Fruit fly (Drosophila melanogaster) whole organism, embryonic: ENCODE measurements around the gene RabX6.

ENCODE experiments used
- Aef1 ChIP-seq: fragments of 200-800 bp; sonication (Bioruptor generic); IDR thresholded peaks from 3 replicates; pipeline ENCODE4 v1.3.6; 2022; ENCODE audit warnings: missing biosample characterization, missing genetic modification characterization
- B-H1 ChIP-seq: fragments of 200-800 bp; sonication (Bioruptor generic); IDR thresholded peaks from 3 replicates; pipeline ENCODE4 v1.3.6; 2022; ENCODE audit warnings: missing biosample characterization, missing genetic modification characterization
- CG10209 ChIP-seq: fragments of 200-800 bp; sonication (Bioruptor generic); optimal IDR thresholded peaks from 3 replicates; lab custom pipeline; 2017; ENCODE audit warnings: missing biosample characterization, mild to moderate bottlenecking, missing genetic modification characterization, missing genetic modification reagents
- CG12391 ChIP-seq: fragments of 200-800 bp; sonication (Bioruptor generic); optimal IDR thresholded peaks from 3 replicates; lab custom pipeline; 2018; ENCODE audit warnings: missing biosample characterization, mild to moderate bottlenecking, missing genetic modification characterization, moderate library complexity
- CG12659 ChIP-seq: fragments of 200-800 bp; sonication (Bioruptor generic); optimal IDR thresholded peaks from 3 replicates; lab custom pipeline; 2017; ENCODE audit warnings: mild to moderate bottlenecking, missing biosample characterization, missing genetic modification reagents, missing genetic modification characterization
- CG15601 ChIP-seq: fragments of 200-800 bp; sonication (Bioruptor generic); optimal IDR thresholded peaks from 3 replicates; lab custom pipeline; 2019; ENCODE audit warnings: missing biosample characterization, mild to moderate bottlenecking, missing genetic modification characterization, moderate library complexity
- CG17912 ChIP-seq: fragments of 200-800 bp; sonication (Bioruptor generic); optimal IDR thresholded peaks from 2 replicates; lab custom pipeline; 2018; ENCODE audit warnings: missing biosample characterization, mild to moderate bottlenecking, missing genetic modification characterization
- CG2678 ChIP-seq: fragments of 200-800 bp; sonication (Bioruptor generic); optimal IDR thresholded peaks from 3 replicates; lab custom pipeline; 2019; ENCODE audit warnings: missing biosample characterization, mild to moderate bottlenecking, missing genetic modification characterization, moderate library complexity
- CG33213 ChIP-seq: fragments of 200-800 bp; sonication (Bioruptor generic); optimal IDR thresholded peaks from 3 replicates; lab custom pipeline; 2016; ENCODE audit warnings: missing biosample characterization, missing genetic modification characterization
- CG34224 ChIP-seq: fragments of 200-800 bp; sonication (Bioruptor generic); IDR thresholded peaks from 3 replicates; pipeline ENCODE4 v1.3.6; 2022; ENCODE audit warnings: missing biosample characterization, missing genetic modification characterization; ENCODE audit not compliant: partially characterized antibody
- CG42726 ChIP-seq: fragments of 200-800 bp; sonication (Bioruptor generic); IDR thresholded peaks from 2 replicates; pipeline ENCODE4 v1.3.6; 2022; ENCODE audit warnings: missing biosample characterization, missing genetic modification characterization; ENCODE audit not compliant: partially characterized antibody
- CG4404 ChIP-seq: fragments of 200-800 bp; sonication (Bioruptor generic); IDR thresholded peaks from 2 replicates; pipeline ENCODE4 v1.3.6; 2022; ENCODE audit warnings: missing biosample characterization, missing genetic modification characterization
- CG4707 ChIP-seq: fragments of 200-800 bp; sonication (Bioruptor generic); optimal IDR thresholded peaks from 2 replicates; lab custom pipeline; 2018; ENCODE audit warnings: missing biosample characterization, mild to moderate bottlenecking, missing genetic modification characterization, moderate library complexity
- CG5245 ChIP-seq: fragments of 200-800 bp; sonication (Bioruptor generic); optimal IDR thresholded peaks from 3 replicates; lab custom pipeline; 2016; ENCODE audit warnings: missing biosample characterization, missing genetic modification characterization
- CG8281 ChIP-seq: fragments of 200-800 bp; sonication (Bioruptor generic); optimal IDR thresholded peaks from 2 replicates; lab custom pipeline; 2018; ENCODE audit warnings: missing biosample characterization, mild to moderate bottlenecking, missing genetic modification characterization, moderate library complexity
- CG9727 ChIP-seq: fragments of 200-800 bp; sonication (Bioruptor generic); optimal IDR thresholded peaks from 3 replicates; lab custom pipeline; 2017; ENCODE audit warnings: missing biosample characterization, mild to moderate bottlenecking, missing genetic modification characterization
- Chrac-16 ChIP-seq: fragments of 200-800 bp; sonication (Bioruptor generic); optimal IDR thresholded peaks from 3 replicates; lab custom pipeline; 2016; ENCODE audit warnings: missing biosample characterization, missing genetic modification characterization
- Dad ChIP-seq: fragments of 200-800 bp; sonication (Bioruptor generic); optimal IDR thresholded peaks from 3 replicates; lab custom pipeline; 2016; ENCODE audit warnings: missing biosample characterization, missing genetic modification characterization
- Dfd ChIP-seq, 2 experiments: fragments of >200 bp; optimal IDR thresholded peaks; 2 replicates each; lab custom pipeline; 2017; ENCODE audit warnings: missing biosample characterization in 2 of 2, missing genetic modification characterization in 2 of 2
- GATAe ChIP-seq: fragments of 200-800 bp; sonication (Bioruptor generic); conservative IDR thresholded peaks from 2 replicates; pipeline ENCODE4 v1.3.6; 2022; ENCODE audit warnings: missing biosample characterization, missing genetic modification characterization
- Gsc ChIP-seq: fragments of 200-800 bp; sonication (Bioruptor generic); IDR thresholded peaks from 2 replicates; pipeline ENCODE4 v1.3.6; 2022; ENCODE audit warnings: missing biosample characterization, missing genetic modification characterization
- HLH4C ChIP-seq: fragments of 200-800 bp; sonication (Bioruptor generic); IDR thresholded peaks from 3 replicates; pipeline ENCODE4 v1.3.6; 2022; ENCODE audit warnings: missing biosample characterization, missing genetic modification characterization; ENCODE audit not compliant: partially characterized antibody
- HLH54F ChIP-seq: fragments of 200-800 bp; sonication (Bioruptor generic); optimal IDR thresholded peaks from 3 replicates; lab custom pipeline; 2016; ENCODE audit warnings: missing biosample characterization, missing genetic modification characterization
- Hand ChIP-seq: fragments of 200-800 bp; sonication (Bioruptor generic); optimal IDR thresholded peaks from 2 replicates; lab custom pipeline; 2017; ENCODE audit warnings: mild to moderate bottlenecking, missing biosample characterization, missing genetic modification reagents, missing genetic modification characterization
- Hr3 ChIP-seq: fragments of 200-800 bp; sonication (Bioruptor generic); optimal IDR thresholded peaks from 3 replicates; lab custom pipeline; 2016; ENCODE audit warnings: missing biosample characterization, missing genetic modification characterization
- Kr ChIP-seq: fragments of 200-800 bp; sonication (Bioruptor generic); optimal IDR thresholded peaks from 2 replicates; lab custom pipeline; 2017; ENCODE audit warnings: missing biosample characterization, mild to moderate bottlenecking, missing genetic modification characterization
- MBD-R2 ChIP-seq: fragments of 200-800 bp; sonication (Bioruptor generic); IDR thresholded peaks from 2 replicates; pipeline ENCODE4 v1.3.6; 2022; ENCODE audit warnings: missing biosample characterization, missing genetic modification characterization
- Mrtf ChIP-seq: fragments of 200-800 bp; sonication (Bioruptor generic); IDR thresholded peaks from 3 replicates; pipeline ENCODE4 v1.3.6; 2022; ENCODE audit warnings: missing biosample characterization, missing genetic modification characterization
- Rfx ChIP-seq: fragments of 200-800 bp; sonication (Bioruptor generic); IDR thresholded peaks from 2 replicates; pipeline ENCODE4 v1.3.6; 2022; ENCODE audit warnings: missing biosample characterization, missing genetic modification characterization
- Scr ChIP-seq: fragments of 200-800 bp; sonication (Bioruptor generic); IDR thresholded peaks from 2 replicates; pipeline ENCODE4 v1.3.6; 2022; ENCODE audit warnings: missing biosample characterization, missing genetic modification characterization; ENCODE audit not compliant: partially characterized antibody
- cg ChIP-seq: fragments of 200-800 bp; sonication (Bioruptor generic); optimal IDR thresholded peaks from 3 replicates; lab custom pipeline; 2019; ENCODE audit warnings: missing biosample characterization, mild to moderate bottlenecking, missing genetic modification characterization, moderate library complexity
- crol ChIP-seq: fragments of 200-800 bp; sonication (Bioruptor generic); IDR thresholded peaks from 2 replicates; pipeline ENCODE4 v1.3.6; 2022; ENCODE audit warnings: missing biosample characterization, missing genetic modification characterization
- dmrt99B ChIP-seq: fragments of 200-800 bp; sonication (Bioruptor generic); optimal IDR thresholded peaks from 2 replicates; lab custom pipeline; 2018; ENCODE audit warnings: missing biosample characterization, mild to moderate bottlenecking, missing genetic modification characterization, moderate library complexity
- dpn ChIP-seq, 2 experiments: fragments of 200-800 bp; sonication (Bioruptor generic); optimal IDR thresholded peaks; 3 replicates each; lab custom pipeline; 2016; ENCODE audit warnings: missing biosample characterization in 2 of 2, missing genetic modification characterization in 2 of 2
- ems ChIP-seq: fragments of 200-800 bp; sonication (Bioruptor generic); optimal IDR thresholded peaks from 3 replicates; lab custom pipeline; 2016; ENCODE audit warnings: missing biosample characterization, missing genetic modification characterization
- fd3F ChIP-seq: fragments of 200-800 bp; sonication (Bioruptor generic); optimal IDR thresholded peaks from 2 replicates; lab custom pipeline; 2018; ENCODE audit warnings: missing biosample characterization, mild to moderate bottlenecking, missing genetic modification characterization, moderate library complexity
- gro ChIP-seq: fragments of 200-800 bp; sonication (Bioruptor generic); optimal IDR thresholded peaks from 2 replicates; lab custom pipeline; 2016; ENCODE audit warnings: missing biosample characterization, missing genetic modification characterization
- jumu ChIP-seq: fragments of 200-800 bp; sonication (Bioruptor generic); optimal IDR thresholded peaks from 3 replicates; lab custom pipeline; 2016; ENCODE audit warnings: missing biosample characterization, missing genetic modification characterization
- lola ChIP-seq, 3 experiments: fragments of >200 bp in 2 of 3; fragments of 200-800 bp in 1 of 3; sonication (Bioruptor generic) in 1 of 3; optimal IDR thresholded peaks; 2 replicates each; lab custom pipeline; 2017 to 2019; ENCODE audit warnings: missing biosample characterization in 3 of 3, missing genetic modification characterization in 3 of 3, mild to moderate bottlenecking in 1 of 3, moderate library complexity in 1 of 3
- mam ChIP-seq: fragments of 200-800 bp; sonication (Bioruptor generic); optimal IDR thresholded peaks from 3 replicates; lab custom pipeline; 2016; ENCODE audit warnings: missing biosample characterization, missing genetic modification characterization
- nerfin-2 ChIP-seq: fragments of 200-800 bp; sonication (Bioruptor generic); IDR thresholded peaks from 2 replicates; pipeline ENCODE4 v1.3.6; 2022; ENCODE audit warnings: missing biosample characterization, missing genetic modification characterization; ENCODE audit not compliant: partially characterized antibody
- otp ChIP-seq: fragments of 200-800 bp; sonication (Bioruptor generic); IDR thresholded peaks from 3 replicates; pipeline ENCODE4, ENCODE4 v1.3.6; 2022; ENCODE audit warnings: missing biosample characterization, missing genetic modification characterization
- schlank ChIP-seq: fragments of 200-800 bp; sonication (Bioruptor generic); optimal IDR thresholded peaks from 2 replicates; lab custom pipeline; 2018; ENCODE audit warnings: missing biosample characterization, mild to moderate bottlenecking, missing genetic modification characterization
- sens ChIP-seq: fragments of 200-800 bp; sonication (Bioruptor generic); peaks from one replicate; lab custom pipeline; 2016; ENCODE audit warnings: missing biosample characterization, missing genetic modification characterization
- sima ChIP-seq: fragments of 200-800 bp; sonication (Bioruptor generic); optimal IDR thresholded peaks from 2 replicates; lab custom pipeline; 2016; ENCODE audit warnings: missing biosample characterization, missing genetic modification characterization
- sug ChIP-seq: fragments of 200-800 bp; optimal IDR thresholded peaks from 2 replicates; lab custom pipeline; 2019; ENCODE audit warnings: missing biosample characterization, mild to moderate bottlenecking, missing genetic modification characterization, moderate library complexity
- tgo ChIP-seq: fragments of 200-800 bp; sonication (Bioruptor generic); IDR thresholded peaks from 3 replicates; pipeline ENCODE4 v1.3.6; 2022; ENCODE audit warnings: missing biosample characterization, missing genetic modification characterization
- vnd ChIP-seq: fragments of 200-800 bp; sonication (Bioruptor generic); IDR thresholded peaks from 3 replicates; pipeline ENCODE4 v1.3.6; 2022; ENCODE audit warnings: missing biosample characterization, missing genetic modification characterization; ENCODE audit not compliant: partially characterized antibody
- z ChIP-seq: fragments of 200-800 bp; sonication (Bioruptor generic); IDR thresholded peaks from 3 replicates; pipeline ENCODE4 v1.3.6; 2022; ENCODE audit warnings: missing biosample characterization, missing genetic modification characterization

The RabX6 gene

dm6 chr3L:733845-734697, 43.8 kb downstream of the RabX6 start (continued):
- no peak for TF ChIP-seq cg (GFP tag; lab: Kevin White, UChicago)
- TF ChIP-seq CG8281 (tag; lab: Kevin White, UChicago), result no peak
- TF ChIP-seq CG17912 (GFP tag; lab: Kevin White, UChicago), result no peak
- TF ChIP-seq Aef1, result no peak
- no peak for TF ChIP-seq lola (GFP tag; optimal IDR thresholded peaks at IDR 0.05; lab: Kevin White, UChicago)
- TF ChIP-seq z (GFP tag; lab: Robert Waterston, UW), result no peak
- no peak for TF ChIP-seq sug
- no peak for TF ChIP-seq gro (GFP tag; lab: Kevin White, UChicago)
- TF ChIP-seq HLH4C (GFP tag; lab: Robert Waterston, UW), result no peak
- no peak for TF ChIP-seq fd3F
- no peak for TF ChIP-seq CG34224
- TF ChIP-seq Rfx (GFP tag; lab: Robert Waterston, UW), result no peak; the same call in 1 of the 2 replicates
- no peak for TF ChIP-seq Dfd (GFP tag; optimal IDR thresholded peaks at IDR 0.05; lab: Kevin White, UChicago)
- TF ChIP-seq CG10209, result peak; percentile 32
- no peak for TF ChIP-seq Hand
- TF ChIP-seq otp (GFP tag; lab: Robert Waterston, UW), result no peak
- peak; percentile 9 for TF ChIP-seq mam
- TF ChIP-seq crol (GFP tag; lab: Robert Waterston, UW), result peak; percentile 84
- no peak for TF ChIP-seq CG5245 (GFP tag; lab: Kevin White, UChicago)
- TF ChIP-seq Chrac-16 (GFP tag; lab: Kevin White, UChicago), result no peak
- no peak for TF ChIP-seq B-H1 (GFP tag; lab: Robert Waterston, UW)
- no peak for TF ChIP-seq CG33213 (GFP tag; lab: Kevin White, UChicago)
- TF ChIP-seq GATAe (GFP tag; lab: Robert Waterston, UW), result no peak
- TF ChIP-seq CG12659 (GFP tag; lab: Kevin White, UChicago), result peak; percentile 35
- no peak for TF ChIP-seq CG4707 (GFP tag; lab: Kevin White, UChicago)
- TF ChIP-seq vnd, result no peak
- no peak for TF ChIP-seq Scr (GFP tag; lab: Robert Waterston, UW)
- no peak for TF ChIP-seq Hr3 (GFP tag; lab: Kevin White, UChicago)
- no peak for TF ChIP-seq schlank
- TF ChIP-seq CG9727, result peak; percentile 55
- no peak for TF ChIP-seq HLH54F
- peak; percentile 83 for TF ChIP-seq sens (GFP tag; lab: Kevin White, UChicago)
- TF ChIP-seq tgo (GFP tag; lab: Robert Waterston, UW), result peak; percentile 24; the same call in 2 of the 3 replicates
- no peak for TF ChIP-seq Dad (GFP tag; lab: Kevin White, UChicago)
- TF ChIP-seq Mrtf, result no peak
- peak; percentile 23 to 37 for TF ChIP-seq dpn (GFP tag; optimal IDR thresholded peaks at IDR 0.05; lab: Kevin White, UChicago)
- no peak for TF ChIP-seq Gsc (GFP tag; lab: Robert Waterston, UW)
- no peak for TF ChIP-seq CG4404
- no peak for TF ChIP-seq jumu
- no peak for TF ChIP-seq Kr
- no peak for TF ChIP-seq sima (GFP tag; lab: Kevin White, UChicago)
- peak; percentile 37 for TF ChIP-seq dmrt99B
- no peak for TF ChIP-seq CG42726
- no peak for TF ChIP-seq MBD-R2
- no peak for TF ChIP-seq nerfin-2 (GFP tag; lab: Robert Waterston, UW)
- no peak for TF ChIP-seq CG15601
- TF ChIP-seq CG12391 (tag; lab: Kevin White, UChicago), result no peak
- peak; percentile 56 for TF ChIP-seq CG2678
- no peak for TF ChIP-seq ems (GFP tag; lab: Kevin White, UChicago)
